Fruit fly (Drosophila melanogaster): ENCODE results near the gene CG9586.
A peak's percentile ranks its signal among the peaks of the same experiment; 100 is the strongest.

dm6 chr2L:9176114-9176553 lies 9.8 kb upstream of the CG9586 start:
- no peak for TF ChIP-seq usp (GFP tag; optimal IDR thresholded peaks at IDR 0.05)
- TF ChIP-seq pan (optimal IDR thresholded peaks at IDR 0.05): no peak
- peak; percentile 94 for TF ChIP-seq CG8478 (optimal IDR thresholded peaks at IDR 0.05)
